Worm (Caenorhabditis elegans) whole organism, L2 larva: ENCODE data around the gene rfp-1.
A peak's percentile ranks its signal among the peaks of the same experiment; 100 is the strongest.

Experiments
- C34F6.9 ChIP-seq: fragments of 150-350 bp; optimal IDR thresholded peaks from 2 replicates; lab custom pipeline; 2014; ENCODE audit warnings: missing biosample characterization, missing genetic modification characterization
- R02D3.7 ChIP-seq: fragments of 150-350 bp; optimal IDR thresholded peaks from 2 replicates; lab custom pipeline; 2014; ENCODE audit warnings: missing biosample characterization, missing genetic modification characterization
- Y55F3AM.14 ChIP-seq: fragments of 200-800 bp; sonication (Bioruptor generic); optimal IDR thresholded peaks from 2 replicates; lab custom pipeline; 2018; ENCODE audit warnings: mild to moderate bottlenecking, missing genetic modification characterization, missing compliant biosample characterization
- ZK546.5 ChIP-seq: sonication (generic microtip); optimal IDR thresholded peaks from 2 replicates; lab custom pipeline; 2017; ENCODE audit warnings: missing biosample characterization, missing genetic modification characterization
- alr-1 ChIP-seq: fragments of 150-350 bp; optimal IDR thresholded peaks from 2 replicates; lab custom pipeline; 2014; ENCODE audit warnings: missing biosample characterization, missing genetic modification characterization
- aly-2 ChIP-seq: fragments of 150-350 bp; optimal IDR thresholded peaks from 2 replicates; lab custom pipeline; 2014; ENCODE audit warnings: missing biosample characterization, missing genetic modification characterization
- blmp-1 ChIP-seq: sonication (generic microtip); optimal IDR thresholded peaks from 2 replicates; lab custom pipeline; 2017; ENCODE audit warnings: missing genetic modification characterization, mild to moderate bottlenecking, missing compliant biosample characterization, antibody characterized with exemption, moderate library complexity; ENCODE audit not compliant: insufficient read depth
- ceh-16 ChIP-seq: fragments of 150-350 bp; optimal IDR thresholded peaks from 2 replicates; lab custom pipeline; 2014; ENCODE audit warnings: missing biosample characterization, missing genetic modification characterization
- ceh-82 ChIP-seq: fragments of 150-350 bp; optimal IDR thresholded peaks from 2 replicates; lab custom pipeline; 2014; ENCODE audit warnings: missing biosample characterization, missing genetic modification characterization
- crh-2 ChIP-seq: sonication (generic microtip); optimal IDR thresholded peaks from 2 replicates; lab custom pipeline; 2017; ENCODE audit warnings: missing biosample characterization, missing genetic modification characterization
- dmd-4 ChIP-seq: sonication (generic microtip); optimal IDR thresholded peaks from 2 replicates; lab custom pipeline; 2017; ENCODE audit warnings: missing biosample characterization, missing genetic modification characterization
- egl-27 ChIP-seq: sonication (generic microtip); optimal IDR thresholded peaks from 3 replicates; lab custom pipeline; 2017; ENCODE audit warnings: missing biosample characterization, missing genetic modification reagents, missing genetic modification characterization
- elt-1 ChIP-seq: fragments of 150-350 bp; optimal IDR thresholded peaks from 2 replicates; lab custom pipeline; 2014; ENCODE audit warnings: missing biosample characterization, missing genetic modification characterization
- elt-3 ChIP-seq: sonication (generic microtip); optimal IDR thresholded peaks from 2 replicates; lab custom pipeline; 2017; ENCODE audit warnings: missing biosample characterization, missing genetic modification characterization
- fos-1 ChIP-seq: fragments of 150-350 bp; optimal IDR thresholded peaks from 2 replicates; lab custom pipeline; 2014; ENCODE audit warnings: missing biosample characterization, missing genetic modification characterization
- gmeb-1 ChIP-seq: fragments of 150-350 bp; optimal IDR thresholded peaks from 2 replicates; lab custom pipeline; 2014; ENCODE audit warnings: missing biosample characterization, missing genetic modification characterization
- lin-11 ChIP-seq: fragments of 150-350 bp; sonication (generic microtip); optimal IDR thresholded peaks from 2 replicates; lab custom pipeline; 2014; ENCODE audit warnings: missing biosample characterization, missing genetic modification characterization, inconsistent platforms, mixed read lengths
- lin-13 ChIP-seq: fragments of 150-350 bp; optimal IDR thresholded peaks from 2 replicates; lab custom pipeline; 2014; ENCODE audit warnings: missing biosample characterization, missing genetic modification reagents, missing genetic modification characterization
- lsy-2 ChIP-seq, 2 experiments: fragments of 150-350 bp in 1 of 2; sonication (generic microtip) in 1 of 2; optimal IDR thresholded peaks; 2 replicates each; lab custom pipeline; 2014 to 2017; ENCODE audit warnings: missing biosample characterization in 2 of 2, missing genetic modification characterization in 2 of 2
- mab-5 ChIP-seq: fragments of 150-350 bp; optimal IDR thresholded peaks from 2 replicates; lab custom pipeline; 2014; ENCODE audit warnings: missing biosample characterization, missing genetic modification characterization
- mbf-1 ChIP-seq: sonication (generic microtip); optimal IDR thresholded peaks from 2 replicates; lab custom pipeline; 2017; ENCODE audit warnings: missing biosample characterization, missing genetic modification characterization
- nhr-10 ChIP-seq: sonication (generic microtip); optimal IDR thresholded peaks from 2 replicates; lab custom pipeline; 2017; ENCODE audit warnings: missing biosample characterization, missing genetic modification characterization
- nhr-11 ChIP-seq: fragments of 150-350 bp; optimal IDR thresholded peaks from 2 replicates; lab custom pipeline; 2014; ENCODE audit warnings: missing biosample characterization, missing genetic modification characterization
- nhr-12 ChIP-seq: fragments of 150-350 bp; optimal IDR thresholded peaks from 2 replicates; lab custom pipeline; 2014; ENCODE audit warnings: missing biosample characterization, missing genetic modification characterization
- nhr-21 ChIP-seq: fragments of 150-350 bp; optimal IDR thresholded peaks from 2 replicates; lab custom pipeline; 2014; ENCODE audit warnings: missing biosample characterization, missing genetic modification characterization
- nhr-23 ChIP-seq: fragments of 150-350 bp; optimal IDR thresholded peaks from 2 replicates; lab custom pipeline; 2014; ENCODE audit warnings: missing biosample characterization, missing genetic modification reagents, missing genetic modification characterization
- nhr-237 ChIP-seq: fragments of 150-350 bp; optimal IDR thresholded peaks from 2 replicates; lab custom pipeline; 2014; ENCODE audit warnings: missing biosample characterization, missing genetic modification characterization
- nhr-25 ChIP-seq: fragments of 150-350 bp; sonication (generic microtip); optimal IDR thresholded peaks from 3 replicates; lab custom pipeline; 2014; ENCODE audit warnings: missing biosample characterization, missing genetic modification characterization
- peb-1 ChIP-seq: fragments of 150-350 bp; optimal IDR thresholded peaks from 2 replicates; lab custom pipeline; 2014; ENCODE audit warnings: missing biosample characterization, missing genetic modification characterization
- skn-1 ChIP-seq: sonication (generic microtip); optimal IDR thresholded peaks from 2 replicates; lab custom pipeline; 2017; ENCODE audit warnings: missing biosample characterization, missing genetic modification characterization
- sma-3 ChIP-seq: sonication (generic microtip); optimal IDR thresholded peaks from 2 replicates; lab custom pipeline; 2016; ENCODE audit warnings: missing genetic modification reagents, missing genetic modification characterization, missing compliant biosample characterization
- unc-39 ChIP-seq: fragments of 150-350 bp; optimal IDR thresholded peaks from 2 replicates; lab custom pipeline; 2014; ENCODE audit warnings: missing biosample characterization, missing genetic modification characterization
- unc-62 ChIP-seq: fragments of 150-350 bp; optimal IDR thresholded peaks from 2 replicates; lab custom pipeline; 2014; ENCODE audit warnings: missing biosample characterization, missing genetic modification reagents, missing genetic modification characterization
- zag-1 ChIP-seq: fragments of 150-350 bp; optimal IDR thresholded peaks from 2 replicates; lab custom pipeline; 2014; ENCODE audit warnings: missing biosample characterization, missing genetic modification characterization
- ztf-11 ChIP-seq: sonication (generic microtip); optimal IDR thresholded peaks from 2 replicates; lab custom pipeline; 2017; ENCODE audit warnings: missing biosample characterization, missing genetic modification characterization

The rfp-1 gene

DNA sequence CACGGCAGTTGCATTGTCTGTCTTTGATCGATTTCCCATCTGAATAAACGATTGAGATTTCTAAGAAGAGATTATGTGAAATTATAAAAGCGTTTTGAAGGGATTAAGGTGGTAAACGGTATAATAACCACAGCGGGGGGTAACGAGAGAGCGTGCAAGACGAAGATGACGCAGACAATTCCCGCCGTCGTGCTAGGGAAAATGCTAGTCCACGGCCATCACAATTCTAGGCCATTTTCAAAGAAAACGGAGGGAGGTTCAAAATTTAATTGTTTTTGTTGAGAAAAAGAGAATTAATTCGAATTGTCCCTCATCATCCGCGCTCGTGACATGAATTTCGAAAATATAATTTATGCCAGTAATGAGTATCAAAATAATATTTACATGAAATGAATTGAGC, 39.3 kb upstream of the rfp-1 start, which contains the start of gene F10E9.11 (continued):
- TF ChIP-seq nhr-12 (tag; lab: Kevin White, UChicago) (no peak), Y55F3AM.14 (GFP tag; lab: Kevin White, UChicago) (no peak), alr-1 (tag; lab: Kevin White, UChicago) (no peak), blmp-1 (tag; lab: Kevin White, UChicago) (peak; percentile 12), elt-3 (tag; lab: Kevin White, UChicago) (no peak), nhr-23 (no peak), mab-5 (tag; lab: Kevin White, UChicago) (peak; percentile 69), unc-39 (tag; lab: Kevin White, UChicago) (no peak), nhr-10 (tag; lab: Kevin White, UChicago) (no peak), lin-11 (tag; lab: Kevin White, UChicago) (peak; percentile 72), gmeb-1 (tag; lab: Kevin White, UChicago) (peak; percentile 94), fos-1 (tag; lab: Kevin White, UChicago) (peak; percentile 38), nhr-11 (tag; lab: Kevin White, UChicago) (no peak), aly-2 (tag; lab: Kevin White, UChicago) (no peak), ztf-11 (tag; lab: Kevin White, UChicago) (no peak)

DNA sequence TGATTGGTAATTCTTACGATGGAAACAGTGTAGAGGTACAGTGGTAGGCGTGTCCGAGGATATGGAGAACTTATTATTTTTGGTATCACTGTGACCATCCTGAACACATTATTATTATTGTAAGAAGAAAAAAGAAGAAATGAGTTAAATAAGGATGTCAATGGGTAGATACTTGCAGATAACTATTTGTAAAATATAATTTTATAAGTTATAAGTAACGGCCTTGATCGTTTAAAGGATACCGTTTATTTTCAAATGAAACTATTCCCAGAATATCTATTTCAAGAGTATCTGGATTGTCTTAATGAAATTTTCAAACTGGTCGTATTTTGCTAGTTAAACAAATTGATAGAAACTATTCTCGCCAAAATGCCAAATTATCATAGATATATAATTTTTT, 38.2 kb upstream of the rfp-1 start, which contains the start of gene F10E9.10:
Gene F10E9.10, minus strand, starts transcription at position 101 of the 400 bp plus-strand sequence.
- no peak for TF ChIP-seq ZK546.5
- TF ChIP-seq, all 48 proteins: peak for 0

ce11 chrIII:8321225-8321624, 37.2 kb upstream of the rfp-1 start:
- no peak for TF ChIP-seq elt-1 (tag; lab: Kevin White, UChicago)
- no peak for TF ChIP-seq nhr-21 (tag; lab: Kevin White, UChicago)
- peak; percentile 51 for TF ChIP-seq zag-1 (tag; lab: Kevin White, UChicago)
- TF ChIP-seq crh-2 (tag; lab: Kevin White, UChicago): peak; percentile 7
- no peak for TF ChIP-seq dmd-4
- TF ChIP-seq lin-13 (GFP tag; lab: Kevin White, UChicago): no peak
- TF ChIP-seq nhr-237: no peak
- TF ChIP-seq elt-3 (tag; lab: Kevin White, UChicago): no peak
- no peak for TF ChIP-seq mbf-1
- no peak for TF ChIP-seq lin-11 (tag; lab: Kevin White, UChicago)
- TF ChIP-seq unc-62 (GFP tag; lab: Kevin White, UChicago): no peak
- peak in 1 of 2 experiments; percentile 17 for TF ChIP-seq lsy-2 (tag; optimal IDR thresholded peaks at IDR 0.05; lab: Kevin White, UChicago)
- TF ChIP-seq skn-1 (tag; lab: Kevin White, UChicago): no peak
- no peak for TF ChIP-seq R02D3.7 (tag; lab: Kevin White, UChicago)

DNA sequence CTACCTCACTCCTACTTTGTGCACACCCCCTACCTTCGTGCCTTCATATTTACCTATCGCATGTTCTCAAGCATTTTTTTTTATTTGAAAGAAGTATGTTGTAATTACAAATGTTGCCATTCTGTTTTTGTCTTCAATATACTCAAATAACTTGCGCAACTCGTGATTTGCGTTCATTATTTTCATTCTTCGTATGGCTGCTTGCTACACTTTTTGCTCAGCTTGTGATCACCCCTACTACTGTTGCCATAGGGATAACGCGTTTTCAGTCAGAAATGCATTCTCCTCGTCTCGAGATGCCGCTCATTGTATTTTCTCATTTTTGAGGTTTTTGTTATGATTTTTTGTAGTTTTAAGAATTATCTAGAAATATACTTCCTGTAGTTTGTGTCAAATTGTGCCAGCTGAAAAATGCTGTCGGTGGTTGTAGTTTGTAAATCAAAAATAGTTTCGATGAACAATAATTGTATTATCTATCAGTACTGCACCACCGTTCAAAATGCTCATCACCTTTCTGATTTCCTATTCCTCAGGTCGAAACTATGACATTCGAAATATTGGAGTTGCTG, 35.7 kb upstream of the rfp-1 start, which contains the start of gene F10E9.1:
Gene F10E9.1, plus strand, starts transcription at position 519 of the 569 bp plus-strand sequence.
- TF ChIP-seq lin-11 (tag; lab: Kevin White, UChicago): peak; percentile 29
- TF ChIP-seq nhr-21 (tag; lab: Kevin White, UChicago): peak; percentile 21
- no peak for TF ChIP-seq ceh-16 (tag; lab: Kevin White, UChicago)
- TF ChIP-seq lsy-2 (tag; optimal IDR thresholded peaks at IDR 0.05; lab: Kevin White, UChicago): peak in 1 of 2 experiments; percentile 32
- peak; percentile 14 for TF ChIP-seq C34F6.9 (tag; lab: Kevin White, UChicago)
- no peak for TF ChIP-seq gmeb-1 (tag; lab: Kevin White, UChicago)
- no peak for TF ChIP-seq peb-1

ce11 chrIII:8324412-8324811, 34.0 kb upstream of the rfp-1 start, which contains the start of gene F10E9.12:
Gene F10E9.12 (plus strand): TSS chrIII:8324542.
- TF ChIP-seq sma-3 (GFP tag; lab: Kevin White, UChicago) (no peak), nhr-23 (no peak), ceh-82 (tag; lab: Kevin White, UChicago) (no peak), egl-27 (tag; lab: Kevin White, UChicago) (no peak), blmp-1 (tag; lab: Kevin White, UChicago) (no peak), Y55F3AM.14 (GFP tag; lab: Kevin White, UChicago) (no peak), aly-2 (tag; lab: Kevin White, UChicago) (no peak), zag-1 (tag; lab: Kevin White, UChicago) (no peak), nhr-25 (no peak), fos-1 (tag; lab: Kevin White, UChicago) (no peak)
